Worm (Caenorhabditis elegans) whole organism, L2 larva: ENCODE data around the gene cisd-1.

Experiments
- C34F6.9 ChIP-seq: fragments of 150-350 bp; optimal IDR thresholded peaks from 2 replicates; lab custom pipeline; 2014; ENCODE audit warnings: missing biosample characterization, missing genetic modification characterization
- blmp-1 ChIP-seq: sonication (generic microtip); optimal IDR thresholded peaks from 2 replicates; lab custom pipeline; 2017; ENCODE audit warnings: missing genetic modification characterization, mild to moderate bottlenecking, missing compliant biosample characterization, antibody characterized with exemption, moderate library complexity; ENCODE audit not compliant: insufficient read depth
- mbf-1 ChIP-seq: sonication (generic microtip); optimal IDR thresholded peaks from 2 replicates; lab custom pipeline; 2017; ENCODE audit warnings: missing biosample characterization, missing genetic modification characterization
- nhr-12 ChIP-seq: fragments of 150-350 bp; optimal IDR thresholded peaks from 2 replicates; lab custom pipeline; 2014; ENCODE audit warnings: missing biosample characterization, missing genetic modification characterization
- nhr-237 ChIP-seq: fragments of 150-350 bp; optimal IDR thresholded peaks from 2 replicates; lab custom pipeline; 2014; ENCODE audit warnings: missing biosample characterization, missing genetic modification characterization
- skn-1 ChIP-seq: sonication (generic microtip); optimal IDR thresholded peaks from 2 replicates; lab custom pipeline; 2017; ENCODE audit warnings: missing biosample characterization, missing genetic modification characterization
- sma-3 ChIP-seq: sonication (generic microtip); optimal IDR thresholded peaks from 2 replicates; lab custom pipeline; 2016; ENCODE audit warnings: missing genetic modification reagents, missing genetic modification characterization, missing compliant biosample characterization
- zag-1 ChIP-seq: fragments of 150-350 bp; optimal IDR thresholded peaks from 2 replicates; lab custom pipeline; 2014; ENCODE audit warnings: missing biosample characterization, missing genetic modification characterization

ce11 chrII:11424579-11425316 is 44.7 kb downstream of the cisd-1 start, which contains the start of gene C05D12.3:
- TF ChIP-seq sma-3 (GFP tag; lab: Kevin White, UChicago) (no peak), zag-1 (tag; lab: Kevin White, UChicago) (no peak), skn-1 (tag; lab: Kevin White, UChicago) (no peak), nhr-237 (tag; lab: Kevin White, UChicago) (no peak), C34F6.9 (tag; lab: Kevin White, UChicago) (no peak), mbf-1 (tag; lab: Kevin White, UChicago) (no peak), blmp-1 (tag; lab: Kevin White, UChicago) (no peak), nhr-12 (no peak)
